Fruit fly (Drosophila melanogaster): ENCODE data around the gene dpr5.

The dpr5 gene

dm6 chr3R:11458022-11458850 lies 41.5 kb upstream of the dpr5 start (continued):
- TF ChIP-seq lilli (GFP tag; optimal IDR thresholded peaks at IDR 0.05) (peak; percentile 62), ken (GFP tag; IDR thresholded peaks at IDR 0.05) (peak; percentile 43; the same call in 1 of the 3 replicates), CG15696 (tag; optimal IDR thresholded peaks at IDR 0.05) (peak; percentile 5), toy (GFP tag; IDR thresholded peaks at IDR 0.05) (0 out of 2 replicates have a peak, but pooled peaks have one; percentile 75), Asciz (GFP tag; optimal IDR thresholded peaks at IDR 0.05) (peak; percentile 18), CG10274 (GFP tag; optimal IDR thresholded peaks at IDR 0.05) (peak; percentile 16), Dip3 (GFP tag; optimal IDR thresholded peaks at IDR 0.05) (peak; percentile 62), ro (GFP tag; IDR thresholded peaks at IDR 0.05) (0 out of 2 replicates have a peak, but pooled peaks have one; percentile 49), CG5180 (GFP tag; optimal IDR thresholded peaks at IDR 0.05) (peak; percentile 9), CG1792 (GFP tag; optimal IDR thresholded peaks at IDR 0.05) (peak; percentile 33), onecut (GFP tag; IDR thresholded peaks at IDR 0.05) (peak; percentile 45), Bdp1 (GFP tag; optimal IDR thresholded peaks at IDR 0.05) (peak; percentile 47), unpg (GFP tag; optimal IDR thresholded peaks at IDR 0.05) (peak; percentile 63), crc (GFP tag; optimal IDR thresholded peaks at IDR 0.05) (peak; percentile 27), CG10431 (GFP tag; optimal IDR thresholded peaks at IDR 0.05) (no peak), CG11093 (GFP tag; IDR thresholded peaks at IDR 0.05) (peak; percentile 59; the same call in 2 of the 3 replicates), CG12391 (tag; optimal IDR thresholded peaks at IDR 0.05) (peak; percentile 48), tin (GFP tag; optimal IDR thresholded peaks at IDR 0.05) (peak; percentile 38), CG3281 (GFP tag; optimal IDR thresholded peaks at IDR 0.05) (peak; percentile 73), hbn (GFP tag; IDR thresholded peaks at IDR 0.05; ENCODE audit: partially characterized antibody) (no peak), ara (GFP tag; IDR thresholded peaks at IDR 0.05) (peak; percentile 67; the same call in 1 of the 2 replicates), luna (GFP tag; optimal IDR thresholded peaks at IDR 0.05) (peak; percentile 45), CG9932 (GFP tag; IDR thresholded peaks at IDR 0.05) (peak; percentile 75), amos (GFP tag; IDR thresholded peaks at IDR 0.05; ENCODE audit: partially characterized antibody) (no peak), sr (GFP tag; IDR thresholded peaks at IDR 0.05) (peak; percentile 42; the same call in 1 of the 3 replicates), CG8290 (GFP tag; optimal IDR thresholded peaks at IDR 0.05) (no peak), CG8290 (tag; optimal IDR thresholded peaks at IDR 0.05) (peak in 1 of 2 experiments; percentile 92), CG4328 (GFP tag; optimal IDR thresholded peaks at IDR 0.05) (no peak), Mrtf (GFP tag; IDR thresholded peaks at IDR 0.05) (peak; percentile 82), CG16779 (GFP tag; IDR thresholded peaks at IDR 0.05) (peak; percentile 45; the same call in 1 of the 2 replicates), Neu2 (GFP tag; optimal IDR thresholded peaks at IDR 0.05; ENCODE audit: borderline replicate concordance) (peak; percentile 41), CG17829 (tag; optimal IDR thresholded peaks at IDR 0.05) (peak; percentile 41), CoRest (tag; optimal IDR thresholded peaks at IDR 0.05) (peak; percentile 73), Hsf (GFP tag; optimal IDR thresholded peaks at IDR 0.05) (peak; percentile 44), Rx (GFP tag; IDR thresholded peaks at IDR 0.05) (peak; percentile 64), YL-1 (GFP tag; optimal IDR thresholded peaks at IDR 0.05) (no peak), Kr (GFP tag; optimal IDR thresholded peaks at IDR 0.05) (no peak), CG9609 (GFP tag; optimal IDR thresholded peaks at IDR 0.05) (peak; percentile 64), Bteb2 (GFP tag; optimal IDR thresholded peaks at IDR 0.05) (peak; percentile 28), org-1 (GFP tag; optimal IDR thresholded peaks at IDR 0.05) (peak; percentile 29), sim (GFP tag; IDR thresholded peaks at IDR 0.05) (no peak), ranshi (GFP tag; IDR thresholded peaks at IDR 0.05) (peak; percentile 85), pb (GFP tag; optimal IDR thresholded peaks at IDR 0.05) (peak; percentile 44), pzg (GFP tag; optimal IDR thresholded peaks at IDR 0.05) (no peak), CG3163 (GFP tag; optimal IDR thresholded peaks at IDR 0.05) (peak; percentile 32), CG1233 (GFP tag; optimal IDR thresholded peaks at IDR 0.05) (peak; percentile 60), E2f2 (GFP tag; IDR thresholded peaks at IDR 0.05) (peak; percentile 48; the same call in 1 of the 2 replicates), gfzf (GFP tag; optimal IDR thresholded peaks at IDR 0.05) (no peak), CG14014 (GFP tag; IDR thresholded peaks at IDR 0.05) (peak; percentile 82)
